Fruit fly (Drosophila melanogaster) whole organism, embryonic: ENCODE results near the gene spirit.

ENCODE experiments used
- Ada2b ChIP-seq: fragments of 200-800 bp; sonication (Bioruptor generic); IDR thresholded peaks from 2 replicates; pipeline ENCODE4 v1.3.6; 2022; ENCODE audit warnings: missing biosample characterization, missing genetic modification characterization
- Awh ChIP-seq: fragments of 200-800 bp; sonication (Bioruptor generic); IDR thresholded peaks from 2 replicates; pipeline ENCODE4, ENCODE4 v1.3.6; 2022; ENCODE audit warnings: missing biosample characterization, missing genetic modification characterization
- BEAF-32 ChIP-seq: fragments of 200-800 bp; sonication (Bioruptor generic); optimal IDR thresholded peaks from 3 replicates; lab custom pipeline; 2017; ENCODE audit warnings: missing biosample characterization, missing genetic modification characterization, mild to moderate bottlenecking, moderate library complexity, missing genetic modification reagents
- Bdp1 ChIP-seq: fragments of 200-800 bp; sonication (Bioruptor generic); optimal IDR thresholded peaks from 3 replicates; lab custom pipeline; 2016; ENCODE audit warnings: missing biosample characterization, missing genetic modification characterization
- C15 ChIP-seq: fragments of 200-800 bp; sonication (Bioruptor generic); IDR thresholded peaks from 3 replicates; pipeline ENCODE4 v1.3.6; 2022; ENCODE audit warnings: missing biosample characterization, missing genetic modification characterization
- CG10209 ChIP-seq: fragments of 200-800 bp; sonication (Bioruptor generic); optimal IDR thresholded peaks from 3 replicates; lab custom pipeline; 2017; ENCODE audit warnings: missing biosample characterization, mild to moderate bottlenecking, missing genetic modification characterization, missing genetic modification reagents
- CG10565 ChIP-seq: fragments of 200-800 bp; sonication (Bioruptor generic); optimal IDR thresholded peaks from 3 replicates; lab custom pipeline; 2016; ENCODE audit warnings: missing biosample characterization, mild to moderate bottlenecking, missing genetic modification characterization
- CG11456 ChIP-seq: fragments of 200-800 bp; sonication (Bioruptor generic); IDR thresholded peaks from 3 replicates; pipeline ENCODE4 v1.3.6; 2022; ENCODE audit warnings: missing biosample characterization, missing genetic modification characterization
- CG11695 ChIP-seq: fragments of 200-800 bp; sonication (Bioruptor generic); IDR thresholded peaks from 3 replicates; pipeline ENCODE4 v1.3.6; 2022; ENCODE audit warnings: missing biosample characterization, missing genetic modification characterization
- CG12391 ChIP-seq: fragments of 200-800 bp; sonication (Bioruptor generic); optimal IDR thresholded peaks from 3 replicates; lab custom pipeline; 2018; ENCODE audit warnings: missing biosample characterization, mild to moderate bottlenecking, missing genetic modification characterization, moderate library complexity
- CG12659 ChIP-seq: fragments of 200-800 bp; sonication (Bioruptor generic); optimal IDR thresholded peaks from 3 replicates; lab custom pipeline; 2017; ENCODE audit warnings: mild to moderate bottlenecking, missing biosample characterization, missing genetic modification reagents, missing genetic modification characterization
- CG15269 ChIP-seq: fragments of 200-800 bp; sonication (Bioruptor generic); optimal IDR thresholded peaks from 2 replicates; lab custom pipeline; 2018; ENCODE audit warnings: missing biosample characterization, mild to moderate bottlenecking, missing genetic modification characterization, moderate library complexity
- CG15479 ChIP-seq: fragments of 200-800 bp; sonication (Bioruptor generic); optimal IDR thresholded peaks from 3 replicates; lab custom pipeline; 2019; ENCODE audit warnings: missing biosample characterization, mild to moderate bottlenecking, missing genetic modification characterization, moderate library complexity
- CG15514 ChIP-seq: fragments of 200-800 bp; sonication (Bioruptor generic); optimal IDR thresholded peaks from 3 replicates; lab custom pipeline; 2017; ENCODE audit warnings: missing biosample characterization, missing genetic modification characterization, mild to moderate bottlenecking, moderate library complexity, missing genetic modification reagents
- CG2120 ChIP-seq: fragments of 200-800 bp; sonication (Bioruptor generic); optimal IDR thresholded peaks from 3 replicates; lab custom pipeline; 2016; ENCODE audit warnings: missing biosample characterization, missing genetic modification characterization
- CG34422 ChIP-seq: fragments of 200-800 bp; sonication (Bioruptor generic); IDR thresholded peaks from 3 replicates; pipeline ENCODE4 v1.3.6; 2022; ENCODE audit warnings: missing biosample characterization, missing genetic modification characterization
- CG4730 ChIP-seq: fragments of 200-800 bp; sonication (Bioruptor generic); IDR thresholded peaks from 2 replicates; pipeline ENCODE4 v1.3.6; 2022; ENCODE audit warnings: missing biosample characterization, missing genetic modification characterization
- CG8290 ChIP-seq, 3 experiments: fragments of 200-800 bp; sonication (Bioruptor generic); optimal IDR thresholded peaks; 2 replicates each; lab custom pipeline; 2016 to 2019; ENCODE audit warnings: missing biosample characterization in 3 of 3, missing genetic modification characterization in 3 of 3, mild to moderate bottlenecking in 2 of 3, moderate library complexity in 1 of 3
- CG8359 ChIP-seq: fragments of 200-800 bp; sonication (Bioruptor generic); optimal IDR thresholded peaks from 2 replicates; lab custom pipeline; 2017; ENCODE audit warnings: missing biosample characterization, mild to moderate bottlenecking, missing genetic modification characterization, borderline replicate concordance
- CG9817 ChIP-seq: fragments of 200-800 bp; sonication (Bioruptor generic); optimal IDR thresholded peaks from 2 replicates; lab custom pipeline; 2018; ENCODE audit warnings: missing biosample characterization, mild to moderate bottlenecking, missing genetic modification characterization, moderate library complexity
- CG9876 ChIP-seq: fragments of 200-800 bp; sonication (Bioruptor generic); optimal IDR thresholded peaks from 2 replicates; lab custom pipeline; 2016; ENCODE audit warnings: missing biosample characterization, missing genetic modification characterization
- CG9932 ChIP-seq: fragments of 200-800 bp; sonication (Bioruptor generic); IDR thresholded peaks from 2 replicates; pipeline ENCODE4 v1.3.6; 2022; ENCODE audit warnings: missing biosample characterization, missing genetic modification characterization
- E2f1 ChIP-seq: fragments of 200-800 bp; sonication (Bioruptor generic); IDR thresholded peaks from 2 replicates; pipeline ENCODE4 v1.3.6; 2022; ENCODE audit warnings: missing biosample characterization, missing genetic modification characterization
- HHEX ChIP-seq: fragments of 200-800 bp; sonication (Bioruptor generic); optimal IDR thresholded peaks from 3 replicates; lab custom pipeline; 2017; ENCODE audit warnings: missing biosample characterization, mild to moderate bottlenecking, missing genetic modification characterization, missing genetic modification reagents
- Hr51 ChIP-seq, 2 experiments: fragments of 200-800 bp; sonication (Bioruptor generic); optimal IDR thresholded peaks; 2 replicates in 1 of 2; 3 replicates in 1 of 2; lab custom pipeline; 2016 to 2018; ENCODE audit warnings: missing biosample characterization in 2 of 2, missing genetic modification characterization in 2 of 2, mild to moderate bottlenecking in 1 of 2, moderate library complexity in 1 of 2
- Meics ChIP-seq: fragments of 200-800 bp; sonication (Bioruptor generic); optimal IDR thresholded peaks from 2 replicates; lab custom pipeline; 2017; ENCODE audit warnings: missing biosample characterization, mild to moderate bottlenecking, missing genetic modification characterization
- NFAT ChIP-seq: fragments of 200-800 bp; sonication (Bioruptor generic); IDR thresholded peaks from 2 replicates; pipeline ENCODE4 v1.3.6; 2022; ENCODE audit warnings: missing biosample characterization, missing genetic modification characterization
- Nf-YC ChIP-seq: fragments of 200-800 bp; optimal IDR thresholded peaks from 3 replicates; lab custom pipeline; 2019; ENCODE audit warnings: missing biosample characterization, mild to moderate bottlenecking, missing genetic modification characterization, moderate library complexity
- Oli ChIP-seq: fragments of 200-800 bp; sonication (Bioruptor generic); optimal IDR thresholded peaks from 2 replicates; lab custom pipeline; 2018; ENCODE audit warnings: missing biosample characterization, mild to moderate bottlenecking, missing genetic modification characterization, moderate library complexity
- Spps ChIP-seq: fragments of 200-800 bp; sonication (Bioruptor generic); optimal IDR thresholded peaks from 2 replicates; lab custom pipeline; 2018; ENCODE audit warnings: missing biosample characterization, mild to moderate bottlenecking, missing genetic modification characterization
- Trl ChIP-seq, 3 experiments: fragments of >200 bp in 2 of 3; fragments of 200-800 bp in 1 of 3; sonication (Bioruptor generic) in 1 of 3; optimal IDR thresholded peaks; 2 replicates in 1 of 3; 3 replicates in 2 of 3; lab custom pipeline; 2016 to 2017; ENCODE audit warnings: missing biosample characterization in 1 of 3, missing genetic modification characterization in 1 of 3
- al ChIP-seq: fragments of 200-800 bp; sonication (Bioruptor generic); IDR thresholded peaks from 2 replicates; pipeline ENCODE4 v1.3.6; 2022; ENCODE audit warnings: missing biosample characterization, missing genetic modification characterization
- btn ChIP-seq: fragments of 200-800 bp; sonication (Bioruptor generic); optimal IDR thresholded peaks from 2 replicates; lab custom pipeline; 2016; ENCODE audit warnings: missing biosample characterization, missing genetic modification characterization
- chm ChIP-seq: fragments of 200-800 bp; sonication (Bioruptor generic); IDR thresholded peaks from 2 replicates; pipeline ENCODE4 v1.3.6; 2022; ENCODE audit warnings: missing biosample characterization, missing genetic modification characterization
- esg ChIP-seq: fragments of 200-800 bp; sonication (Bioruptor generic); conservative IDR thresholded peaks from 2 replicates; pipeline ENCODE4 v1.3.6; 2022; ENCODE audit warnings: missing biosample characterization, missing genetic modification characterization
- fd3F ChIP-seq: fragments of 200-800 bp; sonication (Bioruptor generic); optimal IDR thresholded peaks from 2 replicates; lab custom pipeline; 2018; ENCODE audit warnings: missing biosample characterization, mild to moderate bottlenecking, missing genetic modification characterization, moderate library complexity
- ind ChIP-seq: fragments of 200-800 bp; sonication (Bioruptor generic); optimal IDR thresholded peaks from 3 replicates; lab custom pipeline; 2016; ENCODE audit warnings: missing biosample characterization, missing genetic modification characterization
- jigr1 ChIP-seq: fragments of 200-800 bp; sonication (Bioruptor generic); IDR thresholded peaks from 3 replicates; pipeline ENCODE4 v1.3.6; 2022; ENCODE audit warnings: missing biosample characterization, missing genetic modification characterization
- jing ChIP-seq: fragments of 200-800 bp; sonication (Bioruptor generic); optimal IDR thresholded peaks from 2 replicates; lab custom pipeline; 2018; ENCODE audit warnings: missing biosample characterization, mild to moderate bottlenecking, missing genetic modification characterization
- kah ChIP-seq: fragments of 200-800 bp; sonication (Bioruptor generic); optimal IDR thresholded peaks from 2 replicates; lab custom pipeline; 2018; ENCODE audit warnings: missing biosample characterization, mild to moderate bottlenecking, missing genetic modification characterization
- run ChIP-seq: fragments of 200-800 bp; sonication (Bioruptor generic); optimal IDR thresholded peaks from 3 replicates; lab custom pipeline; 2018; ENCODE audit warnings: missing biosample characterization, mild to moderate bottlenecking, missing genetic modification characterization
- sd ChIP-seq: fragments of 200-800 bp; sonication (Bioruptor generic); optimal IDR thresholded peaks from 3 replicates; lab custom pipeline; 2018; ENCODE audit warnings: missing biosample characterization, mild to moderate bottlenecking, missing genetic modification characterization, moderate library complexity
- sens ChIP-seq: fragments of 200-800 bp; sonication (Bioruptor generic); peaks from one replicate; lab custom pipeline; 2016; ENCODE audit warnings: missing biosample characterization, missing genetic modification characterization
- sqz ChIP-seq: fragments of 200-800 bp; sonication (Bioruptor generic); optimal IDR thresholded peaks from 3 replicates; lab custom pipeline; 2018; ENCODE audit warnings: missing biosample characterization, mild to moderate bottlenecking, missing genetic modification characterization
- tx ChIP-seq: fragments of 200-800 bp; sonication (Bioruptor generic); optimal IDR thresholded peaks from 2 replicates; lab custom pipeline; 2016; ENCODE audit warnings: missing biosample characterization, missing genetic modification characterization
- unpg ChIP-seq: fragments of 200-800 bp; sonication (Bioruptor generic); optimal IDR thresholded peaks from 3 replicates; lab custom pipeline; 2018; ENCODE audit warnings: missing biosample characterization, mild to moderate bottlenecking, missing genetic modification characterization, moderate library complexity
- vvl ChIP-seq: fragments of 200-800 bp; sonication (Bioruptor generic); IDR thresholded peaks from 2 replicates; pipeline ENCODE4 v1.3.6; 2022; ENCODE audit warnings: missing biosample characterization, missing genetic modification characterization

Gene spirit

DNA sequence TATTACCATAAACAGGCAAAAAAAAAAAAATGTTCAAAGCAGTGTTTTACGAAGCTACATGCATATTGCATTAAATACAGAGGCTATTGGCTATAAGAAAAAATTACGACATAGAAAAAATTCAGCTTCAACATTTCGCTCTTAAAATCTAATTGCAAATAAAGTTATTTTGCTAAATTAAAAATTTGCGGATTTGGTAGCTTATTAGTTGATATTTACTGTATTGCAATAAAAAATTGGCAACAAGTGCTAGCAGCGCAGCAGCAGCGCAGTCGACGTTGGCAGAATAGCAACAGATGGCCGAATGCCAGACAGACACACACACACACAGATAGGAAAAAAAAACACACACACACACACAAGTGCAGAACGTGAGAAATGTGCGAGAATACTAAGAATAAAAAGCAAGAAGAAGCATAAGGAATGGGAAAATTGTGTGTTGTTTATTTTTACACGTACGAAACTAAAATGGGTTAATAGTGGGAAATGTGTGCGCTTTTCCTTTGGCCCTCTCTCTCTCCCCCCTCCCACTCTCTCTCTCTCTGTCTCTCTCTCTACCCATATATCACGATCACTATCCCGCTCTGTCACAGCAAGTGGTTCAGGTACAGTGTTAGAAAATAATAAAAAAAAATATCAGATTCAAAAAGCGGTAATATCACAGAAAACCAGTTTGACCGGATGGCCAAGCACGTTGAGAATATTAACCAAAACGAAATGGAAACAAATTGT, 39.6 kb downstream of the spirit start (continued):
- TF ChIP-seq chm (GFP tag; lab: Robert Waterston, UW): 0 out of 2 replicates have a peak, but pooled peaks have one; percentile 30
- TF ChIP-seq CG8359 (GFP tag; lab: Kevin White, UChicago): no peak
- TF ChIP-seq Ada2b (GFP tag; lab: Robert Waterston, UW): peak; percentile 44; the same call in 1 of the 2 replicates
- no peak for TF ChIP-seq jigr1 (GFP tag; lab: Robert Waterston, UW)
- no peak for TF ChIP-seq CG10565 (GFP tag; lab: Kevin White, UChicago)
- TF ChIP-seq Awh (GFP tag; lab: Robert Waterston, UW): 0 out of 2 replicates have a peak, but pooled peaks have one; percentile 6
- TF ChIP-seq unpg (GFP tag; lab: Kevin White, UChicago): peak; percentile 41
- peak; percentile 21 for TF ChIP-seq Nf-YC
- TF ChIP-seq sqz: peak; percentile 58
- peak; percentile 50 for TF ChIP-seq sens (GFP tag; lab: Kevin White, UChicago)
- peak; percentile 76 for TF ChIP-seq CG9932 (GFP tag; lab: Robert Waterston, UW)
- no peak for TF ChIP-seq Spps (tag; lab: Kevin White, UChicago)
- 0 out of 3 replicates have a peak, but pooled peaks have one; percentile 27 for TF ChIP-seq C15 (GFP tag; lab: Robert Waterston, UW)
- TF ChIP-seq BEAF-32: no peak
- 0 out of 2 replicates have a peak, but pooled peaks have one; percentile 24 for TF ChIP-seq E2f1 (GFP tag; lab: Robert Waterston, UW)
- TF ChIP-seq CG12391: peak; percentile 20
- peak; percentile 4 for TF ChIP-seq CG15479 (GFP tag; lab: Kevin White, UChicago)
- TF ChIP-seq Bdp1 (GFP tag; lab: Kevin White, UChicago): no peak
- TF ChIP-seq CG8290 (GFP tag; optimal IDR thresholded peaks at IDR 0.05; lab: Kevin White, UChicago): no peak
- TF ChIP-seq CG8290 (tag; optimal IDR thresholded peaks at IDR 0.05; lab: Kevin White, UChicago): peak in 1 of 2 experiments; percentile 12
- peak; percentile 29; the same call in 1 of the 2 replicates for TF ChIP-seq NFAT
- TF ChIP-seq HHEX (GFP tag; lab: Kevin White, UChicago): no peak
- 0 out of 3 replicates have a peak, but pooled peaks have one; percentile 36 for TF ChIP-seq CG11695 (GFP tag; lab: Robert Waterston, UW)
- no peak for TF ChIP-seq btn (GFP tag; lab: Kevin White, UChicago)
- TF ChIP-seq al: peak; percentile 71
- TF ChIP-seq ind: peak; percentile 23
- peak; percentile 37; the same call in 1 of the 2 replicates for TF ChIP-seq vvl (GFP tag; lab: Robert Waterston, UW)
- TF ChIP-seq CG15269 (tag; lab: Kevin White, UChicago): peak; percentile 38
- TF ChIP-seq Trl (optimal IDR thresholded peaks at IDR 0.05; lab: Kevin White, UChicago): peak; percentile 56 to 69
- TF ChIP-seq Trl (GFP tag; optimal IDR thresholded peaks at IDR 0.05; lab: Kevin White, UChicago): no peak
- TF ChIP-seq CG9876 (GFP tag; lab: Kevin White, UChicago): no peak
- 0 out of 2 replicates have a peak, but pooled peaks have one; percentile 14 for TF ChIP-seq CG4730 (GFP tag; lab: Robert Waterston, UW)
- peak; percentile 15 for TF ChIP-seq fd3F (GFP tag; lab: Kevin White, UChicago)
- peak; percentile 24 for TF ChIP-seq tx (GFP tag; lab: Kevin White, UChicago)
- peak; percentile 54 for TF ChIP-seq CG9817
- peak; percentile 62 for TF ChIP-seq CG2120 (GFP tag; lab: Kevin White, UChicago)
- TF ChIP-seq sd (tag; lab: Kevin White, UChicago): peak; percentile 43
- TF ChIP-seq CG10209: peak; percentile 2
- TF ChIP-seq esg (GFP tag; lab: Robert Waterston, UW): 0 out of 2 replicates have a peak, but pooled peaks have one; percentile 10
- peak; percentile 16 for TF ChIP-seq CG15514 (GFP tag; lab: Kevin White, UChicago)
- TF ChIP-seq Oli: peak; percentile 51
- TF ChIP-seq jing (GFP tag; lab: Kevin White, UChicago): no peak
- peak; percentile 20 for TF ChIP-seq Meics (GFP tag; lab: Kevin White, UChicago)
- TF ChIP-seq kah (GFP tag; lab: Kevin White, UChicago): peak; percentile 59
- peak in 1 of 2 experiments; percentile 55 for TF ChIP-seq Hr51 (GFP tag; optimal IDR thresholded peaks at IDR 0.05; lab: Kevin White, UChicago)
- TF ChIP-seq CG34422: no peak
- peak; percentile 36 for TF ChIP-seq CG12659 (GFP tag; lab: Kevin White, UChicago)
- TF ChIP-seq CG11456 (GFP tag; lab: Robert Waterston, UW): peak; percentile 48; the same call in 1 of the 3 replicates
- TF ChIP-seq run (tag; lab: Kevin White, UChicago): no peak
